Fruit fly (Drosophila melanogaster) Kc167 (cell line): ENCODE results near the gene CG10097.

Experiments
- Sin3A ChIP-seq: fragments of >200 bp; optimal IDR thresholded peaks from 2 replicates; lab custom pipeline; 2018; ENCODE audit warnings: missing external identifiers
- h ChIP-seq: fragments of >200 bp; optimal IDR thresholded peaks from 3 replicates; lab custom pipeline; 2018; ENCODE audit warnings: missing external identifiers
- insv ChIP-seq: fragments of >200 bp; optimal IDR thresholded peaks from 3 replicates; lab custom pipeline; 2018; ENCODE audit warnings: missing external identifiers
- ttk ChIP-seq: sonication (Bioruptor generic); optimal IDR thresholded peaks from 2 replicates; lab custom pipeline; 2017; ENCODE audit warnings: missing external identifiers

DNA sequence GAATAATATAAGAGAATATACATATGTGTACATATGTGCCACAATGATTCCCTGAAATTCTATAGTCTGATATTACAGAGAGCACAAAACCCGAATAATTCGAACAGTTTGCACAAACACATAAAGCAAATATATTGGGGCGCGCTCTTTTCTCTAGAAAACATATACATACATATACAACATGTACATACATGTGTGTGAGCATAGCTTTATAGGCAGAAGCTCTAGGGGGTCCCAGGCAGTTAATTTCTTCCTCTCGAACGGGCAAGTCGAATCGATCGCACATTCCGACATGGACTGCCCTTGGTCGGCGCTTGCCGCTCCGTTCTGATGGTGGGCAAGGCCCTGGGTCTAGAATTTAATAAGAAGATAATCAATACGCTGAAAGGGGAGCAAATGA is 23.0 kb downstream of the CG10097 start, which contains the start of gene GstD3:
- TF ChIP-seq ttk (lab: Kevin White, UChicago), result no peak
- no peak for TF ChIP-seq h (lab: Kevin White, UChicago)
- TF ChIP-seq insv, result no peak
- TF ChIP-seq Sin3A (lab: Kevin White, UChicago), result no peak
